Worm (Caenorhabditis elegans) whole organism, late embryonic: Measurements from ENCODE around the gene W04H10.5.

ENCODE experiments used
- C08G9.2 ChIP-seq: sonication (generic microtip); optimal IDR thresholded peaks from 2 replicates; lab custom pipeline; 2016; ENCODE audit warnings: mild to moderate bottlenecking, missing genetic modification characterization, moderate library complexity, missing compliant biosample characterization
- C38D4.7 ChIP-seq: fragments of 200-800 bp; sonication (Bioruptor generic); optimal IDR thresholded peaks from 2 replicates; lab custom pipeline; 2018; ENCODE audit warnings: mild to moderate bottlenecking, missing genetic modification characterization, moderate library complexity, missing compliant biosample characterization
- K02D7.2 ChIP-seq: sonication (generic microtip); optimal IDR thresholded peaks from 2 replicates; lab custom pipeline; 2017; ENCODE audit warnings: mild to moderate bottlenecking, missing genetic modification characterization, missing compliant biosample characterization
- T23F11.4 ChIP-seq: fragments of 200-800 bp; sonication (Bioruptor generic); optimal IDR thresholded peaks from 2 replicates; lab custom pipeline; 2018; ENCODE audit warnings: mild to moderate bottlenecking, missing genetic modification characterization, missing compliant biosample characterization
- ahr-1 ChIP-seq: sonication (generic microtip); optimal IDR thresholded peaks from 2 replicates; lab custom pipeline; 2016; ENCODE audit warnings: missing genetic modification characterization, missing compliant biosample characterization
- ama-1 ChIP-seq: fragments of 150-350 bp; optimal IDR thresholded peaks from 2 replicates; lab custom pipeline; 2014
- ceh-14 ChIP-seq: sonication (generic microtip); optimal IDR thresholded peaks from 2 replicates; lab custom pipeline; 2016; ENCODE audit warnings: missing genotype, missing genetic modification characterization, missing compliant biosample characterization
- ceh-2 ChIP-seq: sonication (generic microtip); optimal IDR thresholded peaks from 2 replicates; lab custom pipeline; 2016; ENCODE audit warnings: missing genotype, missing genetic modification characterization, missing compliant biosample characterization
- ceh-31 ChIP-seq: sonication (generic microtip); optimal IDR thresholded peaks from 2 replicates; lab custom pipeline; 2016; ENCODE audit warnings: missing genetic modification characterization, missing compliant biosample characterization
- ceh-34 ChIP-seq: sonication (generic microtip); optimal IDR thresholded peaks from 2 replicates; lab custom pipeline; 2016; ENCODE audit warnings: mild to moderate bottlenecking, missing genetic modification characterization, missing compliant biosample characterization
- ceh-45 ChIP-seq: fragments of 200-800 bp; sonication (Bioruptor generic); IDR thresholded peaks from 2 replicates; pipeline ENCODE4 v1.3.6; 2022; ENCODE audit warnings: missing genetic modification reagents, missing genetic modification characterization, missing compliant biosample characterization
- che-1 ChIP-seq: sonication (generic microtip); optimal IDR thresholded peaks from 2 replicates; lab custom pipeline; 2016; ENCODE audit warnings: mild to moderate bottlenecking, missing genetic modification characterization, missing compliant biosample characterization
- eyg-1 ChIP-seq: sonication (generic microtip); optimal IDR thresholded peaks from 2 replicates; lab custom pipeline; 2016; ENCODE audit warnings: missing genotype, missing genetic modification characterization, missing compliant biosample characterization
- fax-1 ChIP-seq: sonication (generic microtip); optimal IDR thresholded peaks from 2 replicates; lab custom pipeline; 2016; ENCODE audit warnings: missing genotype, missing genetic modification characterization, missing compliant biosample characterization
- gmeb-2 ChIP-seq: sonication (generic microtip); optimal IDR thresholded peaks from 2 replicates; lab custom pipeline; 2016; ENCODE audit warnings: missing genetic modification characterization, inconsistent platforms, missing compliant biosample characterization
- hlh-13 ChIP-seq: fragments of 200-800 bp; sonication (Bioruptor generic); optimal IDR thresholded peaks from 2 replicates; lab custom pipeline; 2018; ENCODE audit warnings: mild to moderate bottlenecking, missing genetic modification characterization, missing compliant biosample characterization
- hlh-15 ChIP-seq: sonication (generic microtip); optimal IDR thresholded peaks from 2 replicates; lab custom pipeline; 2016; ENCODE audit warnings: missing genetic modification characterization, missing compliant biosample characterization
- hlh-30 ChIP-seq: sonication (generic microtip); optimal IDR thresholded peaks from 2 replicates; lab custom pipeline; 2017; ENCODE audit warnings: antibody characterized with exemption, missing genetic modification characterization, missing compliant biosample characterization; ENCODE audit not compliant: insufficient read depth
- hlh-6 ChIP-seq: sonication (generic microtip); optimal IDR thresholded peaks from 2 replicates; lab custom pipeline; 2016; ENCODE audit warnings: missing genotype, missing genetic modification characterization, missing compliant biosample characterization
- lim-6 ChIP-seq: sonication (generic microtip); optimal IDR thresholded peaks from 2 replicates; lab custom pipeline; 2016; ENCODE audit warnings: missing genetic modification characterization, missing compliant biosample characterization
- nhr-11 ChIP-seq: fragments of 150-350 bp; optimal IDR thresholded peaks from 2 replicates; lab custom pipeline; 2014; ENCODE audit warnings: missing biosample characterization, missing genetic modification characterization
- nhr-232 ChIP-seq: sonication (generic microtip); optimal IDR thresholded peaks from 2 replicates; lab custom pipeline; 2016; ENCODE audit warnings: missing genetic modification characterization, missing compliant biosample characterization
- npax-4 ChIP-seq: sonication (generic microtip); optimal IDR thresholded peaks from 2 replicates; lab custom pipeline; 2016; ENCODE audit warnings: missing genetic modification characterization, missing compliant biosample characterization
- pat-9 ChIP-seq: fragments of 200-800 bp; sonication (Bioruptor generic); optimal IDR thresholded peaks from 2 replicates; lab custom pipeline; 2018; ENCODE audit warnings: mild to moderate bottlenecking, missing genetic modification characterization, moderate library complexity, missing compliant biosample characterization
- pha-4 ChIP-seq: fragments of 150-350 bp; optimal IDR thresholded peaks from 2 replicates; lab custom pipeline; 2018; ENCODE audit warnings: missing biosample characterization, missing genetic modification reagents, missing genetic modification characterization
- pqm-1 ChIP-seq: sonication (generic microtip); optimal IDR thresholded peaks from 2 replicates; lab custom pipeline; 2016; ENCODE audit warnings: missing genetic modification characterization, missing compliant biosample characterization
- pros-1 ChIP-seq: fragments of 150-350 bp; optimal IDR thresholded peaks from 2 replicates; lab custom pipeline; 2014; ENCODE audit warnings: missing biosample characterization, missing genetic modification reagents, missing genetic modification characterization
- ref-2 ChIP-seq: sonication (generic microtip); optimal IDR thresholded peaks from 2 replicates; lab custom pipeline; 2016; ENCODE audit warnings: missing genetic modification characterization, missing compliant biosample characterization
- rnt-1 ChIP-seq: sonication (generic microtip); optimal IDR thresholded peaks from 2 replicates; lab custom pipeline; 2016; ENCODE audit warnings: missing genetic modification characterization, missing compliant biosample characterization
- sox-4 ChIP-seq: sonication (generic microtip); optimal IDR thresholded peaks from 2 replicates; lab custom pipeline; 2017; ENCODE audit warnings: mild to moderate bottlenecking, missing genetic modification characterization, inconsistent platforms, missing compliant biosample characterization
- tbx-2 ChIP-seq: sonication (generic microtip); optimal IDR thresholded peaks from 2 replicates; lab custom pipeline; 2016; ENCODE audit warnings: missing genetic modification characterization, missing compliant biosample characterization
- tbx-7 ChIP-seq: sonication (generic microtip); optimal IDR thresholded peaks from 2 replicates; lab custom pipeline; 2016; ENCODE audit warnings: missing genotype, missing genetic modification characterization, missing compliant biosample characterization
- unc-42 ChIP-seq: sonication (generic microtip); optimal IDR thresholded peaks from 2 replicates; lab custom pipeline; 2016; ENCODE audit warnings: missing genotype, missing genetic modification characterization, missing compliant biosample characterization
- unc-55 ChIP-seq: sonication (generic microtip); optimal IDR thresholded peaks from 2 replicates; lab custom pipeline; 2017; ENCODE audit warnings: missing biosample characterization, missing genetic modification reagents, missing genetic modification characterization
- unc-86 ChIP-seq: sonication (generic microtip); optimal IDR thresholded peaks from 2 replicates; lab custom pipeline; 2016; ENCODE audit warnings: missing genetic modification characterization, missing compliant biosample characterization
- zip-5 ChIP-seq: sonication (generic microtip); optimal IDR thresholded peaks from 2 replicates; lab custom pipeline; 2016; ENCODE audit warnings: missing genetic modification characterization, missing compliant biosample characterization
- ztf-16 ChIP-seq: sonication (generic microtip); optimal IDR thresholded peaks from 2 replicates; lab custom pipeline; 2017; ENCODE audit warnings: missing genetic modification characterization, missing compliant biosample characterization

W04H10.5 gene

ce11 chrII:582649-583048, 23.5 kb upstream of the W04H10.5 start, which contains the start of gene fbxb-14:
Gene fbxb-14, minus strand, starts transcription at chrII:582749.
- TF ChIP-seq hlh-13 (GFP tag; lab: Kevin White, UChicago) (no peak), pat-9 (no peak), nhr-11 (tag; lab: Kevin White, UChicago) (no peak), ceh-14 (no peak), zip-5 (no peak)

- TF ChIP-seq ceh-31 (tag; lab: Kevin White, UChicago) (no peak), pros-1 (tag; lab: Kevin White, UChicago) (no peak), unc-42 (no peak), ref-2 (tag; lab: Kevin White, UChicago) (no peak), unc-55 (no peak), nhr-11 (tag; lab: Kevin White, UChicago) (no peak), tbx-2 (tag; lab: Kevin White, UChicago) (no peak), nhr-232 (tag; lab: Kevin White, UChicago) (no peak), sox-4 (no peak), fax-1 (tag; lab: Kevin White, UChicago) (no peak), pat-9 (no peak), ceh-2 (no peak), ceh-34 (tag; lab: Kevin White, UChicago) (no peak), unc-86 (tag; lab: Kevin White, UChicago) (no peak), hlh-15 (tag; lab: Kevin White, UChicago) (no peak), pha-4 (tag; lab: Kevin White, UChicago) (no peak), pqm-1 (tag; lab: Kevin White, UChicago) (no peak), gmeb-2 (no peak), lim-6 (tag; lab: Kevin White, UChicago) (no peak), ama-1 (lab: Kevin White, UChicago) (no peak)
- TF ChIP-seq, all 69 proteins: peak for 0
These were observed 21.7 kb upstream of the W04H10.5 start, which contains the start of the genes W08F4.12 and W08F4.13 for ce11 chrII:584321-584848. Gene W08F4.12, minus strand, starts transcription at chrII:584421. Gene W08F4.13, plus strand, starts transcription at chrII:584798.

DNA sequence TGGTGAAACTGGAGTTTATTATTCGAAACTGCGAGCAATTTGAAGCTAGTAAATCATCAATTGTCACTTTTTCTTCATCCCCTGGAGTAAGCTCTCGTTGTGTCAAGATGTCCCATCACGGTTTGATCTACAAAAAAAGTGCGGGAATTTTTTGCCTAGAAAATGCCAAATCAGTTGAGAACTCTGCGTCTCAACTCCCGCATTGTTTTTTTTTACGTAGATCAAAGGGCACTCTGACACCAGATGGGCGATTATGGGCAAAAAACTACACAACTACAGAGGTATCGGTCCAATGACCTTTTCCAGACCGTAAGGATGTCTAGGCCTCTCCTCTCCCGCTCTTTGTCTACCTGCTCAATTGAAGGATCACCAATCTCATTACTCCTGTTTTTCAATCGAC, 18.6 kb upstream of the W04H10.5 start, which contains the start of gene fbxb-34:
TSS of gene fbxb-34 (plus strand) at position 301 of the 400 bp plus-strand sequence.
- TF ChIP-seq hlh-6 (tag; lab: Kevin White, UChicago) (no peak), zip-5 (no peak), tbx-2 (tag; lab: Kevin White, UChicago) (no peak), ztf-16 (tag; lab: Kevin White, UChicago) (no peak), ceh-14 (no peak), che-1 (tag; lab: Kevin White, UChicago) (no peak), unc-42 (no peak), ceh-34 (tag; lab: Kevin White, UChicago) (no peak), ahr-1 (tag; lab: Kevin White, UChicago) (no peak), npax-4 (tag; lab: Kevin White, UChicago) (no peak), tbx-7 (tag; lab: Kevin White, UChicago) (no peak), hlh-30 (tag; lab: Kevin White, UChicago) (no peak), ceh-45 (GFP tag; lab: Robert Waterston, UW) (no peak), ama-1 (lab: Kevin White, UChicago) (no peak), fax-1 (tag; lab: Kevin White, UChicago) (no peak), C38D4.7 (no peak), eyg-1 (tag; lab: Kevin White, UChicago) (no peak), C08G9.2 (tag; lab: Kevin White, UChicago) (no peak), unc-55 (no peak)

DNA sequence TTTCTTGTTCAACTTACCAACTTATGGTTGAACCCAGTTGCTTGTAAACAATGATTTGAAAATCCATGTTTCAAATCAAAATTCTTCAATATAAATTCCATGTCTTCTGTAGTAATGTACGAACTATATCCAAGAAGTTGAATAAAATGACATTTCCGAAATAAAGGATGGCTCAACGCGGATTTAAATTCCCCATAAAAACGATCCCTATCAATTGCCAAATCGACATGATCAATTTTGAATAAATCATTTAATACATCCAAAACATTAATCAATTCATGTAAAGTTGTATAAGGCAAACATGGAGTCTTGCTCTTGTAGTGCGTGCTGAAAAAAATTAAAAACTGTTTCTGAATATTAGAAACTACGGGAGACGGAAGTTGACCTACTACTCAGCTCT, 15.0 kb upstream of the W04H10.5 start, which contains the start of gene W08F4.10:
TSS of gene W08F4.10 (minus strand) at position 101 of the 400 bp plus-strand sequence.
- TF ChIP-seq rnt-1 (tag; lab: Kevin White, UChicago) = no peak
- no peak for TF ChIP-seq T23F11.4 (GFP tag; lab: Kevin White, UChicago)
- no peak for TF ChIP-seq tbx-2 (tag; lab: Kevin White, UChicago)
- TF ChIP-seq hlh-13 (GFP tag; lab: Kevin White, UChicago) = no peak
- TF ChIP-seq nhr-11 (tag; lab: Kevin White, UChicago) = no peak
- TF ChIP-seq K02D7.2 = no peak
